Worm (Caenorhabditis elegans) whole organism, late embryonic: Measurements from ENCODE around the gene arcp-1.

Experiments
- F13H6.1 ChIP-seq: sonication (generic microtip); optimal IDR thresholded peaks from 2 replicates; lab custom pipeline; 2016; ENCODE audit warnings: missing genetic modification characterization, missing compliant biosample characterization
- K02D7.2 ChIP-seq: sonication (generic microtip); optimal IDR thresholded peaks from 2 replicates; lab custom pipeline; 2017; ENCODE audit warnings: mild to moderate bottlenecking, missing genetic modification characterization, missing compliant biosample characterization
- T23F11.4 ChIP-seq: fragments of 200-800 bp; sonication (Bioruptor generic); optimal IDR thresholded peaks from 2 replicates; lab custom pipeline; 2018; ENCODE audit warnings: mild to moderate bottlenecking, missing genetic modification characterization, missing compliant biosample characterization
- Y22D7AL.16 ChIP-seq: sonication (generic microtip); optimal IDR thresholded peaks from 2 replicates; lab custom pipeline; 2016; ENCODE audit warnings: missing genetic modification characterization, missing compliant biosample characterization
- ahr-1 ChIP-seq: sonication (generic microtip); optimal IDR thresholded peaks from 2 replicates; lab custom pipeline; 2016; ENCODE audit warnings: missing genetic modification characterization, missing compliant biosample characterization
- ceh-18 ChIP-seq: sonication (generic microtip); optimal IDR thresholded peaks from 2 replicates; lab custom pipeline; 2016; ENCODE audit warnings: missing genetic modification characterization, missing compliant biosample characterization
- ceh-22 ChIP-seq: sonication (generic microtip); optimal IDR thresholded peaks from 2 replicates; lab custom pipeline; 2017; ENCODE audit warnings: missing biosample characterization, missing genetic modification characterization
- ceh-24 ChIP-seq: sonication (generic microtip); optimal IDR thresholded peaks from 2 replicates; lab custom pipeline; 2016; ENCODE audit warnings: mild to moderate bottlenecking, missing genetic modification characterization, missing compliant biosample characterization
- ceh-30 ChIP-seq: fragments of 150-350 bp; optimal IDR thresholded peaks from 2 replicates; lab custom pipeline; 2014; ENCODE audit warnings: missing biosample characterization, missing genetic modification characterization
- ceh-45 ChIP-seq: fragments of 200-800 bp; sonication (Bioruptor generic); IDR thresholded peaks from 2 replicates; pipeline ENCODE4 v1.3.6; 2022; ENCODE audit warnings: missing genetic modification reagents, missing genetic modification characterization, missing compliant biosample characterization
- dve-1 ChIP-seq: sonication (generic microtip); optimal IDR thresholded peaks from 2 replicates; lab custom pipeline; 2017; ENCODE audit warnings: antibody characterized with exemption, mild to moderate bottlenecking, missing genetic modification characterization, missing compliant biosample characterization
- elt-4 ChIP-seq: sonication (generic microtip); optimal IDR thresholded peaks from 2 replicates; lab custom pipeline; 2016; ENCODE audit warnings: missing genetic modification characterization, missing compliant biosample characterization
- ets-4 ChIP-seq: sonication (generic microtip); optimal IDR thresholded peaks from 2 replicates; lab custom pipeline; 2016; ENCODE audit warnings: missing genetic modification characterization, missing compliant biosample characterization
- fax-1 ChIP-seq: sonication (generic microtip); optimal IDR thresholded peaks from 2 replicates; lab custom pipeline; 2016; ENCODE audit warnings: missing genotype, missing genetic modification characterization, missing compliant biosample characterization
- fkh-10 ChIP-seq: fragments of 150-350 bp; optimal IDR thresholded peaks from 2 replicates; lab custom pipeline; 2014; ENCODE audit warnings: missing biosample characterization, missing genetic modification reagents, missing genetic modification characterization
- gmeb-2 ChIP-seq: sonication (generic microtip); optimal IDR thresholded peaks from 2 replicates; lab custom pipeline; 2016; ENCODE audit warnings: missing genetic modification characterization, inconsistent platforms, missing compliant biosample characterization
- hlh-13 ChIP-seq: fragments of 200-800 bp; sonication (Bioruptor generic); optimal IDR thresholded peaks from 2 replicates; lab custom pipeline; 2018; ENCODE audit warnings: mild to moderate bottlenecking, missing genetic modification characterization, missing compliant biosample characterization
- hlh-30 ChIP-seq: sonication (generic microtip); optimal IDR thresholded peaks from 2 replicates; lab custom pipeline; 2017; ENCODE audit warnings: antibody characterized with exemption, missing genetic modification characterization, missing compliant biosample characterization; ENCODE audit not compliant: insufficient read depth
- lin-11 ChIP-seq: fragments of 200-800 bp; sonication (Bioruptor generic); optimal IDR thresholded peaks from 2 replicates; lab custom pipeline; 2018; ENCODE audit warnings: mild to moderate bottlenecking, missing genetic modification characterization, missing compliant biosample characterization
- mec-3 ChIP-seq: sonication (generic microtip); optimal IDR thresholded peaks from 2 replicates; lab custom pipeline; 2016; ENCODE audit warnings: borderline replicate concordance, missing genetic modification characterization, missing compliant biosample characterization
- nfya-1 ChIP-seq: sonication (generic microtip); optimal IDR thresholded peaks from 2 replicates; lab custom pipeline; 2017; ENCODE audit warnings: missing genetic modification characterization, mild to moderate bottlenecking, missing compliant biosample characterization, antibody characterized with exemption, moderate library complexity
- nhr-11 ChIP-seq: fragments of 150-350 bp; optimal IDR thresholded peaks from 2 replicates; lab custom pipeline; 2014; ENCODE audit warnings: missing biosample characterization, missing genetic modification characterization
- pag-3 ChIP-seq: sonication (generic microtip); optimal IDR thresholded peaks from 2 replicates; lab custom pipeline; 2016; ENCODE audit warnings: missing compliant biosample characterization, missing genetic modification characterization, borderline replicate concordance
- pat-9 ChIP-seq: fragments of 200-800 bp; sonication (Bioruptor generic); optimal IDR thresholded peaks from 2 replicates; lab custom pipeline; 2018; ENCODE audit warnings: mild to moderate bottlenecking, missing genetic modification characterization, moderate library complexity, missing compliant biosample characterization
- pax-1 ChIP-seq: fragments of 150-350 bp; optimal IDR thresholded peaks from 2 replicates; lab custom pipeline; 2014; ENCODE audit warnings: missing biosample characterization, missing genetic modification characterization
- pha-4 ChIP-seq: fragments of 150-350 bp; optimal IDR thresholded peaks from 2 replicates; lab custom pipeline; 2018; ENCODE audit warnings: missing biosample characterization, missing genetic modification reagents, missing genetic modification characterization
- pros-1 ChIP-seq: fragments of 150-350 bp; optimal IDR thresholded peaks from 2 replicates; lab custom pipeline; 2014; ENCODE audit warnings: missing biosample characterization, missing genetic modification reagents, missing genetic modification characterization
- sox-4 ChIP-seq: sonication (generic microtip); optimal IDR thresholded peaks from 2 replicates; lab custom pipeline; 2017; ENCODE audit warnings: mild to moderate bottlenecking, missing genetic modification characterization, inconsistent platforms, missing compliant biosample characterization
- syd-9 ChIP-seq: sonication (generic microtip); optimal IDR thresholded peaks from 2 replicates; lab custom pipeline; 2016; ENCODE audit warnings: mild to moderate bottlenecking, missing genetic modification characterization, moderate library complexity, missing compliant biosample characterization
- ttx-3 ChIP-seq: sonication (generic microtip); optimal IDR thresholded peaks from 2 replicates; lab custom pipeline; 2016; ENCODE audit warnings: missing genetic modification reagents, missing genetic modification characterization, missing compliant biosample characterization
- unc-42 ChIP-seq: sonication (generic microtip); optimal IDR thresholded peaks from 2 replicates; lab custom pipeline; 2016; ENCODE audit warnings: missing genotype, missing genetic modification characterization, missing compliant biosample characterization
- unc-55 ChIP-seq: sonication (generic microtip); optimal IDR thresholded peaks from 2 replicates; lab custom pipeline; 2017; ENCODE audit warnings: missing biosample characterization, missing genetic modification reagents, missing genetic modification characterization

arcp-1 gene

DNA sequence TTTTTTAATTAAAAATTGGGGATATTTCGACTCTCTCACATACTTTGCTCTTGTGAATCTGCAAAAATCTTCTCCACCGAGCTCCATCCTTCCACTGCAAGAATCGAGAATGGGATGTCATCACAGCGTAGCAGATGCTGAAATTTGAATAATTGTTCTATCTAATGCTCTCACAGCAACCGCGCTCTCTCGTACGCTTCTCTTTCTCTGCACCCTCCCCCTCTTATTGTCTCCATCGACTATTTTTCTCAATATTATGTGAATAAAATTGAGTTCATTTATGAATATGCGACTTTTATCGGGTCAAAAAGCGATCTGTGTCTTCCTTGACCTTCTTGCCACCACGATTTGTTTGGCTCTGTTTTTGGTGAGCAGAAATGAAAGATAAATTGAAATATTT is 25.2 kb downstream of the arcp-1 start, which contains the start of gene F34D10.3:
Gene F34D10.3 (plus strand): TSS at position 249 of the 400 bp plus-strand sequence.
- no peak for TF ChIP-seq dve-1 (tag; lab: Kevin White, UChicago)
- TF ChIP-seq ceh-22 (tag; lab: Kevin White, UChicago): no peak
- TF ChIP-seq hlh-30: no peak
- TF ChIP-seq unc-55 (GFP tag; lab: Kevin White, UChicago): no peak
- peak; percentile 1 for TF ChIP-seq unc-42 (tag; lab: Kevin White, UChicago)
- TF ChIP-seq T23F11.4 (GFP tag; lab: Kevin White, UChicago): no peak
- TF ChIP-seq pat-9 (tag; lab: Kevin White, UChicago): no peak
- TF ChIP-seq elt-4 (tag; lab: Kevin White, UChicago): no peak
- no peak for TF ChIP-seq fkh-10

DNA sequence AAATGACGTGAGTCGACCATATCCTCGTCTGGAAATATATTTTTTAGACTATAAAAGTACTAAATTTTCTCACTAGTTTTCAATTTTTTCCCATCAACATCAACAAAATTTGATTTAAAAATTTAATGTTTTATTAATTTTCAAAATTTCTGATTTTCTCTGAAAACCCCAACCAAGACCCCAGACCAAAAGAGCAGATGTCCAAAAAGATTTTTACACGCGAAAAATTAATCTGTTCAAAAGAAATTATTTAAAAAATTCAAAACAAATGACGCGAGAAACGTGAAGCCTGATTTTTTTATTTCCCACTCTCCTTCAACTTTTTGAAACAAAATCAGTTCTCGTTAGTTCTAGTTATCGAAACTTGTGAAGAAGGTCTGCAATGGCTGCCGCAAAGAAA is 28.7 kb downstream of the arcp-1 start, which contains the start of gene F34D10.8:
Gene F34D10.8 (plus strand): TSS at position 301 of the 400 bp plus-strand sequence.
- no peak for TF ChIP-seq K02D7.2 (tag; lab: Kevin White, UChicago)
- TF ChIP-seq hlh-30: no peak
- no peak for TF ChIP-seq pat-9 (tag; lab: Kevin White, UChicago)
- no peak for TF ChIP-seq nhr-11 (tag; lab: Kevin White, UChicago)
- no peak for TF ChIP-seq F13H6.1 (tag; lab: Kevin White, UChicago)
- no peak for TF ChIP-seq lin-11 (tag; lab: Kevin White, UChicago)
- TF ChIP-seq Y22D7AL.16 (tag; lab: Kevin White, UChicago): no peak
- no peak for TF ChIP-seq T23F11.4 (GFP tag; lab: Kevin White, UChicago)
- no peak for TF ChIP-seq ceh-24 (tag; lab: Kevin White, UChicago)
- no peak for TF ChIP-seq pros-1 (tag; lab: Kevin White, UChicago)

DNA sequence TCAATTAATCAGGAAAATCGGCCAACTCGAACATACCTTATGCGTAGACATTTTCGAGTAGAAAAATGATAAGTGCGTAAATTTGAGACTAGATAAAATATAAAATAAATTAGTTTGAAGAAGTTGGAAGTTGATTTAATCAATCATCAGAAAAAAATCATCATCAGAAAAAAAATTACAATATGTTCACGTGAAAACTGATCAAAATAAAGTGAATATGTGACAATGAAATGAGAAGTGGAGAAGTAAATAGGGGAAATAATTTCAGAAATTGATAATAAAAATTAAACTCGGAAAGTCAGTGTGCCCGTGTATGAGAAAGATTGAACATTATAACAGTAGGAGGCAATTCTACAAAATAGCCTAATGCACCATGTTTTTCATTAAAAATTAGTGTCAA is 29.7 kb downstream of the arcp-1 start, which contains the start of gene F34D10.9:
Gene F34D10.9 (minus strand): TSS at position 101 of the 400 bp plus-strand sequence.
- no peak for TF ChIP-seq ceh-45 (GFP tag; lab: Robert Waterston, UW)
- no peak for TF ChIP-seq nhr-11 (tag; lab: Kevin White, UChicago)

DNA sequence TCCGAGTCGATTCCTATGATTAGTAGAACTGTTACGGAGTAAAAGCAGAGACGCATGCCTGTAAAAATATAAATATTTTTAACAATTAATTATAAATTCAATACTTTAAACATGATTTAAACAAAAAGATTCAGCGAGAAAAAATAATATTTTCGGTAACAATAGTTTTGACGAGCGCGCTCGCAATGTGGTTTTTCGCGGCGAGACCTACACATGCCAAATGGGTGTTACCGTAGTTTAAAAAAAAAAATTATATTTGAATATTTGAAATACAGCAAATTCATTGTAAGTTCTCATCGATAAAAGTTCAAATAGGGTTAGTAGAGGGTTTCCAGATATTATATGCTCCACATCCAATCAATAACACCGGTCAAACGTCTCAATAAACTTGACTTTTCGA is 32.8 kb downstream of the arcp-1 start, which contains the start of gene gldi-5:
Gene gldi-5 (minus strand): TSS at position 58 of the 400 bp plus-strand sequence.
- TF ChIP-seq Y22D7AL.16 (tag; lab: Kevin White, UChicago) (no peak), fkh-10 (no peak), ceh-24 (tag; lab: Kevin White, UChicago) (no peak), fax-1 (no peak), pag-3 (tag; lab: Kevin White, UChicago) (no peak), pha-4 (tag; lab: Kevin White, UChicago) (no peak), pros-1 (tag; lab: Kevin White, UChicago) (no peak), ceh-22 (tag; lab: Kevin White, UChicago) (no peak), ahr-1 (tag; lab: Kevin White, UChicago) (no peak), sox-4 (tag; lab: Kevin White, UChicago) (no peak), ets-4 (tag; lab: Kevin White, UChicago) (no peak), elt-4 (tag; lab: Kevin White, UChicago) (no peak), ceh-30 (tag; lab: Kevin White, UChicago) (no peak), nfya-1 (tag; lab: Kevin White, UChicago) (no peak)

DNA sequence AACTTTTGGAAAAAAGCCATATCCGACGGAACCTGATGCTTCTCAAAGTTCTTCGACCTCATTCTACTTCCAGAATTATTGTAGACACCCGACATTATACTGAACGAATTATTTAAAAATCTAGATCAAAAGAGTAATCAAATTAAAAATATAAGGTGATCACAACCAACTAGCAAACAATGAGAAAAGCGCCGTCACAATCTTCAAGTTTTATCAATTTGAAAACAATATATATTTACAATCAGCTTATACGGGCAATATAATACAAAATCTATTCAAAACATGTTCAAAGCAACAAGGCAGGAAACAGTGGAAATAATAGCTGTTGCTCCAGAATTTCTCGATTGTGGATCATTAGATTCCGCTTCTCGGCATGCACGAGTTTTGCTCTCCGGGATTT is 34.3 kb downstream of the arcp-1 start, which contains the start of gene C14B1.12:
Gene C14B1.12 (minus strand): TSS at position 101 of the 400 bp plus-strand sequence.
- TF ChIP-seq ceh-18 (tag; lab: Kevin White, UChicago) (no peak), fkh-10 (no peak), dve-1 (tag; lab: Kevin White, UChicago) (no peak), Y22D7AL.16 (tag; lab: Kevin White, UChicago) (no peak), syd-9 (no peak), ceh-22 (tag; lab: Kevin White, UChicago) (no peak), mec-3 (tag; lab: Kevin White, UChicago) (no peak), ttx-3 (tag; lab: Kevin White, UChicago) (no peak), pax-1 (tag; lab: Kevin White, UChicago) (no peak), K02D7.2 (tag; lab: Kevin White, UChicago) (no peak), gmeb-2 (no peak), hlh-13 (GFP tag; lab: Kevin White, UChicago) (no peak), unc-55 (GFP tag; lab: Kevin White, UChicago) (no peak)
